In the genomic region with DNA sequence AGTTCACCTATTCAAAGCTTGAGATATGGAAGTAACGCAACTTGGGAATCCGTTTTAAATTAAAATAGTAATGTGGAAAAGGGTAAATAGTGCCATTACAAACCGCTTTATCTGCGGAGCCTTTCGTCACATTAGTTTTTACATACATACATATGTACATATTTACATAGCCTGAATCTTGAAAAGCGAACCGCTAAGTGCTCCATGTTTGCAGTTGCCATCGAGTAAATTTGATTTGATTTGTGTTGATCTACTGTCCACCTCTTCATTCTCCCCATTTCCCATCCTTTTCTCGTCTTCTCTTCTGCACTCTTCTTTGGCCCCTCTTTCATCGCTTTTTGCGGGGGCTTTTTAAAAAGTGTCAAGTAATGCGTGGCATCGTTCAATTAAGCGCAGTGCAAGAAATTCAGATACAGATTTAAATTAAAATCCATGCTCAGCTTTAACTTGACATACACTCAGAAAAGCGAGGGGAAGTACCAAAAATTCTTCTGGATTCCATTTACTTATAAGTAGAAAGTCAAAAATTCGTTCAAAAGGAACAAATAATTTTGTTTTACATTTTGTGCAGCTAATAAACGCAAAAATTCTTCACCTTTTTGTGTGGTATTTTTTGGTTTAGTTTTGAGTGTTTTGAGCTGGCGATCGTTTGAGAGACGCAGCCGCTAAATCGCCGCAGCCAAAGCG, we compare ENCODE assay signal across 1 fruit fly cellular context.
TF ChIP-seq lines count a peak whose summit lies in the region.

No protein-coding gene starts in this region.

TF ChIP-seq in whole organism, embryonic, 481 proteins besides CTCF, POLR2A, EP300 and RAD21 (continued from another document and continues in another):
- TF ChIP-seq gem (tag; optimal IDR thresholded peaks at IDR 0.05; lab: Kevin White, UChicago) (peak; percentile 79), ttk (GFP tag; IDR thresholded peaks at IDR 0.05; lab: Robert Waterston, UW) (peak; percentile 12; the same call in 1 of the 2 replicates), gfzf (GFP tag; optimal IDR thresholded peaks at IDR 0.05; lab: Kevin White, UChicago) (no peak), Myb (GFP tag; optimal IDR thresholded peaks at IDR 0.05; lab: Kevin White, UChicago) (peak; percentile 25), Adf1 (GFP tag; IDR thresholded peaks at IDR 0.05; lab: Robert Waterston, UW) (no peak), nerfin-1 (tag; optimal IDR thresholded peaks at IDR 0.05; lab: Kevin White, UChicago) (peak; percentile 82), CG3726 (GFP tag; IDR thresholded peaks at IDR 0.05; lab: Robert Waterston, UW) (0 out of 3 replicates have a peak, but pooled peaks have one; percentile 30), CG12155 (GFP tag; optimal IDR thresholded peaks at IDR 0.05; lab: Kevin White, UChicago) (no peak), CG2202 (tag; optimal IDR thresholded peaks at IDR 0.05; lab: Kevin White, UChicago) (peak; percentile 89), grn (GFP tag; optimal IDR thresholded peaks at IDR 0.05; lab: Kevin White, UChicago) (peak; percentile 86), gsb (GFP tag; IDR thresholded peaks at IDR 0.05; lab: Robert Waterston, UW) (no peak), CG10543 (GFP tag; optimal IDR thresholded peaks at IDR 0.05; lab: Kevin White, UChicago) (peak; percentile 94), ERR (GFP tag; optimal IDR thresholded peaks at IDR 0.05; lab: Kevin White, UChicago) (peak; percentile 76), HHEX (GFP tag; optimal IDR thresholded peaks at IDR 0.05; lab: Kevin White, UChicago) (peak; percentile 90), CG15601 (tag; optimal IDR thresholded peaks at IDR 0.05; lab: Kevin White, UChicago) (peak; percentile 94), CG4282 (GFP tag; optimal IDR thresholded peaks at IDR 0.05; lab: Kevin White, UChicago) (no peak), CG15696 (tag; optimal IDR thresholded peaks at IDR 0.05; lab: Kevin White, UChicago) (peak; percentile 75), CG5245 (GFP tag; optimal IDR thresholded peaks at IDR 0.05; lab: Kevin White, UChicago) (peak; percentile 63), wek (GFP tag; optimal IDR thresholded peaks at IDR 0.05; lab: Kevin White, UChicago) (peak; percentile 95), fru (optimal IDR thresholded peaks at IDR 0.05; lab: Kevin White, UChicago) (no peak), fd64A (GFP tag; optimal IDR thresholded peaks at IDR 0.05; lab: Kevin White, UChicago) (peak; percentile 97), kay (GFP tag; optimal IDR thresholded peaks at IDR 0.05; lab: Kevin White, UChicago) (peak; percentile 77), CG18599 (GFP tag; optimal IDR thresholded peaks at IDR 0.05; lab: Kevin White, UChicago) (peak; percentile 89), CG12744 (GFP tag; optimal IDR thresholded peaks at IDR 0.05; lab: Kevin White, UChicago) (peak; percentile 75), MBD-R2 (GFP tag; IDR thresholded peaks at IDR 0.05; lab: Robert Waterston, UW) (peak; percentile 31; the same call in 1 of the 2 replicates), gce (GFP tag; IDR thresholded peaks at IDR 0.05; lab: Robert Waterston, UW) (peak; percentile 90), CG9437 (GFP tag; optimal IDR thresholded peaks at IDR 0.05; lab: Kevin White, UChicago) (no peak), Atf6 (GFP tag; IDR thresholded peaks at IDR 0.05; lab: Robert Waterston, UW) (peak; percentile 78), CG17385 (GFP tag; optimal IDR thresholded peaks at IDR 0.05; lab: Kevin White, UChicago) (peak; percentile 79), CG1603 (tag; optimal IDR thresholded peaks at IDR 0.05; lab: Kevin White, UChicago) (peak; percentile 88), CG2875 (GFP tag; optimal IDR thresholded peaks at IDR 0.05; lab: Kevin White, UChicago) (peak; percentile 97), lmd (GFP tag; IDR thresholded peaks at IDR 0.05; lab: Robert Waterston, UW) (no peak), Nf-YA (GFP tag; IDR thresholded peaks at IDR 0.05; lab: Robert Waterston, UW) (peak; percentile 82), Taf1 (GFP tag; IDR thresholded peaks at IDR 0.05; lab: Robert Waterston, UW) (no peak), Hr78 (GFP tag; optimal IDR thresholded peaks at IDR 0.05; lab: Kevin White, UChicago) (peak in 1 of 2 experiments; percentile 52), gcm2 (GFP tag; optimal IDR thresholded peaks at IDR 0.05; lab: Kevin White, UChicago) (peak; percentile 72), prd (optimal IDR thresholded peaks at IDR 0.05; lab: Kevin White, UChicago) (no peak), prd (GFP tag; IDR thresholded peaks at IDR 0.05; lab: Robert Waterston, UW) (peak; percentile 46; the same call in 1 of the 3 replicates), CG6689 (GFP tag; IDR thresholded peaks at IDR 0.05; lab: Robert Waterston, UW) (peak; percentile 26; the same call in 1 of the 2 replicates), CG17359 (tag; optimal IDR thresholded peaks at IDR 0.05; lab: Kevin White, UChicago) (peak; percentile 94), Scr (GFP tag; IDR thresholded peaks at IDR 0.05; lab: Robert Waterston, UW; ENCODE audit: partially characterized antibody) (no peak), peb (GFP tag; IDR thresholded peaks at IDR 0.05; lab: Robert Waterston, UW) (peak; percentile 55), Dp (GFP tag; optimal IDR thresholded peaks at IDR 0.05; lab: Kevin White, UChicago) (no peak), TFAM (GFP tag; optimal IDR thresholded peaks at IDR 0.05; lab: Kevin White, UChicago) (peak; percentile 32), CG18262 (tag; optimal IDR thresholded peaks at IDR 0.05; lab: Kevin White, UChicago) (peak; percentile 66), sens (GFP tag; lab: Kevin White, UChicago) (peak; percentile 98), her (GFP tag; optimal IDR thresholded peaks at IDR 0.05; lab: Kevin White, UChicago) (peak; percentile 21), CG4424 (GFP tag; optimal IDR thresholded peaks at IDR 0.05; lab: Kevin White, UChicago) (peak; percentile 67), NC2α (GFP tag; optimal IDR thresholded peaks at IDR 0.05; lab: Kevin White, UChicago) (peak; percentile 84), Gsc (GFP tag; IDR thresholded peaks at IDR 0.05; lab: Robert Waterston, UW) (no peak), CG8089 (GFP tag; optimal IDR thresholded peaks at IDR 0.05; lab: Kevin White, UChicago) (peak; percentile 89), CG9932 (GFP tag; IDR thresholded peaks at IDR 0.05; lab: Robert Waterston, UW) (peak; percentile 32; the same call in 1 of the 2 replicates), CG31365 (tag; optimal IDR thresholded peaks at IDR 0.05; lab: Kevin White, UChicago) (peak; percentile 82), sug (tag; optimal IDR thresholded peaks at IDR 0.05; lab: Kevin White, UChicago) (peak; percentile 45), CG9609 (GFP tag; optimal IDR thresholded peaks at IDR 0.05; lab: Kevin White, UChicago) (peak; percentile 47), Bdp1 (GFP tag; optimal IDR thresholded peaks at IDR 0.05; lab: Kevin White, UChicago) (peak; percentile 82), CG12769 (tag; optimal IDR thresholded peaks at IDR 0.05; lab: Kevin White, UChicago) (peak; percentile 76), caup (GFP tag; optimal IDR thresholded peaks at IDR 0.05; lab: Kevin White, UChicago; ENCODE audit: severe bottlenecking) (peak; percentile 90), CG13123 (GFP tag; optimal IDR thresholded peaks at IDR 0.05; lab: Kevin White, UChicago) (peak; percentile 86), pum (GFP tag; optimal IDR thresholded peaks at IDR 0.05; lab: Kevin White, UChicago) (peak; percentile 11), eyg (GFP tag; optimal IDR thresholded peaks at IDR 0.05; lab: Kevin White, UChicago) (peak; percentile 76), CG17186 (GFP tag; optimal IDR thresholded peaks at IDR 0.05; lab: Kevin White, UChicago) (peak; percentile 30), D19B (GFP tag; optimal IDR thresholded peaks at IDR 0.05; lab: Kevin White, UChicago) (peak; percentile 15), nerfin-2 (GFP tag; IDR thresholded peaks at IDR 0.05; lab: Robert Waterston, UW; ENCODE audit: partially characterized antibody) (no peak), Fer1 (GFP tag; optimal IDR thresholded peaks at IDR 0.05; lab: Kevin White, UChicago) (peak; percentile 86), usp (GFP tag; optimal IDR thresholded peaks at IDR 0.05; lab: Kevin White, UChicago) (no peak), CG9817 (tag; optimal IDR thresholded peaks at IDR 0.05; lab: Kevin White, UChicago) (peak; percentile 43), mam (GFP tag; optimal IDR thresholded peaks at IDR 0.05; lab: Kevin White, UChicago) (peak; percentile 56), CG10366 (GFP tag; IDR thresholded peaks at IDR 0.05; lab: Robert Waterston, UW) (peak; percentile 7; the same call in 1 of the 2 replicates), Rx (GFP tag; IDR thresholded peaks at IDR 0.05; lab: Robert Waterston, UW) (0 out of 2 replicates have a peak, but pooled peaks have one; percentile 41), Ets97D (GFP tag; optimal IDR thresholded peaks at IDR 0.05; lab: Kevin White, UChicago) (peak; percentile 33), CG32532 (GFP tag; IDR thresholded peaks at IDR 0.05; lab: Robert Waterston, UW) (peak; percentile 12), pros (GFP tag; optimal IDR thresholded peaks at IDR 0.05; lab: Kevin White, UChicago) (no peak), CG12236 (GFP tag; optimal IDR thresholded peaks at IDR 0.05; lab: Kevin White, UChicago) (peak; percentile 90), Atf3 (GFP tag; optimal IDR thresholded peaks at IDR 0.05; lab: Kevin White, UChicago) (peak; percentile 58), Gug (GFP tag; IDR thresholded peaks at IDR 0.05; lab: Robert Waterston, UW) (no peak), CG11093 (GFP tag; IDR thresholded peaks at IDR 0.05; lab: Robert Waterston, UW) (peak; percentile 48; the same call in 1 of the 3 replicates), jumu (GFP tag; optimal IDR thresholded peaks at IDR 0.05; lab: Kevin White, UChicago) (no peak), CG1792 (GFP tag; optimal IDR thresholded peaks at IDR 0.05; lab: Kevin White, UChicago) (peak; percentile 94), CG2199 (GFP tag; IDR thresholded peaks at IDR 0.05; lab: Robert Waterston, UW) (no peak), CG4328 (GFP tag; optimal IDR thresholded peaks at IDR 0.05; lab: Kevin White, UChicago) (peak; percentile 88), Dek (tag; optimal IDR thresholded peaks at IDR 0.05; lab: Kevin White, UChicago) (peak; percentile 52), ac (GFP tag; optimal IDR thresholded peaks at IDR 0.05; lab: Kevin White, UChicago) (peak; percentile 71), pita (GFP tag; optimal IDR thresholded peaks at IDR 0.05; lab: Kevin White, UChicago) (no peak), ftz-f1 (GFP tag; optimal IDR thresholded peaks at IDR 0.05; lab: Kevin White, UChicago) (no peak), mld (GFP tag; IDR thresholded peaks at IDR 0.05; lab: Robert Waterston, UW; ENCODE audit: partially characterized antibody) (no peak), CG16779 (GFP tag; IDR thresholded peaks at IDR 0.05; lab: Robert Waterston, UW) (peak; percentile 41; the same call in 1 of the 2 replicates), tio (GFP tag; optimal IDR thresholded peaks at IDR 0.05; lab: Kevin White, UChicago) (peak; percentile 60), dpn (GFP tag; optimal IDR thresholded peaks at IDR 0.05; lab: Kevin White, UChicago) (peak; percentile 35 to 70), gcm (GFP tag; optimal IDR thresholded peaks at IDR 0.05; lab: Kevin White, UChicago) (peak; percentile 87), zf30C (GFP tag; optimal IDR thresholded peaks at IDR 0.05; lab: Kevin White, UChicago) (no peak), sc (optimal IDR thresholded peaks at IDR 0.05; lab: Kevin White, UChicago) (no peak), sc (GFP tag; optimal IDR thresholded peaks at IDR 0.05; lab: Kevin White, UChicago) (peak; percentile 90), chinmo (GFP tag; IDR thresholded peaks at IDR 0.05; lab: Robert Waterston, UW; ENCODE audit: partially characterized antibody) (0 out of 4 replicates have a peak, but pooled peaks have one; percentile 6), CG16863 (GFP tag; optimal IDR thresholded peaks at IDR 0.05; lab: Kevin White, UChicago) (peak; percentile 76), cg (GFP tag; optimal IDR thresholded peaks at IDR 0.05; lab: Kevin White, UChicago) (no peak), CG8281 (tag; optimal IDR thresholded peaks at IDR 0.05; lab: Kevin White, UChicago) (peak; percentile 63), jing (GFP tag; optimal IDR thresholded peaks at IDR 0.05; lab: Kevin White, UChicago) (peak; percentile 22), Mes4 (GFP tag; optimal IDR thresholded peaks at IDR 0.05; lab: Kevin White, UChicago) (peak; percentile 90), B-H1 (GFP tag; IDR thresholded peaks at IDR 0.05; lab: Robert Waterston, UW) (peak; percentile 70; the same call in 1 of the 3 replicates), crol (GFP tag; IDR thresholded peaks at IDR 0.05; lab: Robert Waterston, UW) (peak; percentile 29), lov (optimal IDR thresholded peaks at IDR 0.05; lab: Kevin White, UChicago) (no peak), lov (GFP tag; IDR thresholded peaks at IDR 0.05; lab: Robert Waterston, UW) (peak; percentile 91), HmgZ (tag; optimal IDR thresholded peaks at IDR 0.05; lab: Kevin White, UChicago) (peak; percentile 79), CG12299 (tag; optimal IDR thresholded peaks at IDR 0.05; lab: Kevin White, UChicago) (peak; percentile 84), crc (GFP tag; optimal IDR thresholded peaks at IDR 0.05; lab: Kevin White, UChicago) (peak; percentile 52), stc (GFP tag; IDR thresholded peaks at IDR 0.05; lab: Robert Waterston, UW) (peak; percentile 87), CG2116 (GFP tag; optimal IDR thresholded peaks at IDR 0.05; lab: Kevin White, UChicago) (peak; percentile 48), stwl (tag; optimal IDR thresholded peaks at IDR 0.05; lab: Kevin White, UChicago) (no peak), CG11456 (GFP tag; IDR thresholded peaks at IDR 0.05; lab: Robert Waterston, UW) (peak; percentile 68; the same call in 2 of the 3 replicates), rib (GFP tag; IDR thresholded peaks at IDR 0.05; lab: Robert Waterston, UW) (peak; percentile 65), odd (GFP tag; optimal IDR thresholded peaks at IDR 0.05; lab: Kevin White, UChicago) (peak; percentile 91), ab (GFP tag; optimal IDR thresholded peaks at IDR 0.05; lab: Kevin White, UChicago) (peak; percentile 23), Bgb (GFP tag; IDR thresholded peaks at IDR 0.05; lab: Robert Waterston, UW; ENCODE audit: partially characterized antibody) (no peak), dmrt11E (tag; optimal IDR thresholded peaks at IDR 0.05; lab: Kevin White, UChicago) (peak; percentile 75), hkb (optimal IDR thresholded peaks at IDR 0.05; lab: Kevin White, UChicago) (no peak), hkb (GFP tag; IDR thresholded peaks at IDR 0.05; lab: Robert Waterston, UW) (peak; percentile 90), CG10147 (GFP tag; optimal IDR thresholded peaks at IDR 0.05; lab: Kevin White, UChicago) (peak; percentile 5), phol (tag; optimal IDR thresholded peaks at IDR 0.05; lab: Kevin White, UChicago) (no peak), Camta (GFP tag; optimal IDR thresholded peaks at IDR 0.05; lab: Kevin White, UChicago) (peak; percentile 89), Vsx1 (GFP tag; optimal IDR thresholded peaks at IDR 0.05; lab: Kevin White, UChicago) (peak; percentile 93), CG11723 (GFP tag; optimal IDR thresholded peaks at IDR 0.05; lab: Kevin White, UChicago) (peak; percentile 85)
